Worm (Caenorhabditis elegans) whole organism, young adult: ENCODE data around the gene spas-1.

Source experiments
- F57C9.4 ChIP-seq: sonication (generic microtip); optimal IDR thresholded peaks from 2 replicates; lab custom pipeline; 2017; ENCODE audit warnings: mild to moderate bottlenecking, missing genetic modification characterization, missing compliant biosample characterization
- T07F8.4 ChIP-seq: sonication (generic microtip); optimal IDR thresholded peaks from 2 replicates; lab custom pipeline; 2016; ENCODE audit warnings: mild to moderate bottlenecking, missing genetic modification characterization, moderate library complexity, missing compliant biosample characterization
- Y79H2A.3 ChIP-seq: fragments of 200-800 bp; sonication (Bioruptor generic); conservative IDR thresholded peaks from 2 replicates; pipeline ENCODE4 v1.3.6; 2022; ENCODE audit warnings: missing genetic modification reagents, missing genetic modification characterization, missing compliant biosample characterization
- aptf-3 ChIP-seq: fragments of 200-800 bp; sonication (Bioruptor generic); IDR thresholded peaks from 2 replicates; pipeline ENCODE4 v1.3.6; 2022; ENCODE audit warnings: missing genetic modification characterization, missing compliant biosample characterization
- dpl-1 ChIP-seq: fragments of 150-350 bp; optimal IDR thresholded peaks from 2 replicates; lab custom pipeline; 2014; ENCODE audit warnings: missing biosample characterization, missing genetic modification reagents, missing genetic modification characterization
- egrh-3 ChIP-seq: fragments of 200-800 bp; sonication (Bioruptor generic); IDR thresholded peaks from 2 replicates; pipeline ENCODE4 v1.3.6; 2022; ENCODE audit warnings: missing genetic modification reagents, missing genetic modification characterization, missing compliant biosample characterization
- him-1 ChIP-seq: sonication (generic microtip); optimal IDR thresholded peaks from 2 replicates; lab custom pipeline; 2016; ENCODE audit warnings: missing genotype, missing genetic modification reagents, missing genetic modification characterization, missing compliant biosample characterization
- hrde-1 ChIP-seq: sonication (generic microtip); optimal IDR thresholded peaks from 2 replicates; lab custom pipeline; 2016; ENCODE audit warnings: missing genetic modification characterization, mild to moderate bottlenecking, missing compliant biosample characterization, moderate library complexity, missing genotype, missing genetic modification reagents, borderline replicate concordance
- let-607 ChIP-seq, 2 experiments: fragments of 200-800 bp in 1 of 2; sonication (Bioruptor generic) in 1 of 2; sonication (generic microtip) in 1 of 2; optimal IDR thresholded peaks; 2 replicates each; lab custom pipeline; 2016 to 2018; ENCODE audit warnings: mild to moderate bottlenecking in 2 of 2, missing compliant biosample characterization in 2 of 2, missing genetic modification characterization in 2 of 2, moderate library complexity in 2 of 2, missing genotype in 1 of 2
- lin-54 ChIP-seq: fragments of 200-800 bp; sonication (Bioruptor generic); optimal IDR thresholded peaks from 2 replicates; lab custom pipeline; 2018; ENCODE audit warnings: mild to moderate bottlenecking, missing genetic modification characterization, missing compliant biosample characterization
- madf-3 ChIP-seq: fragments of 200-800 bp; sonication (Bioruptor generic); IDR thresholded peaks from 2 replicates; pipeline ENCODE4 v1.3.6; 2022; ENCODE audit warnings: missing genetic modification reagents, missing genetic modification characterization, missing compliant biosample characterization
- mel-28 ChIP-seq: sonication (generic microtip); optimal IDR thresholded peaks from 2 replicates; lab custom pipeline; 2016; ENCODE audit warnings: borderline replicate concordance, mild to moderate bottlenecking, missing genetic modification characterization, missing compliant biosample characterization
- repo-1 ChIP-seq: sonication (generic microtip); optimal IDR thresholded peaks from 2 replicates; lab custom pipeline; 2017; ENCODE audit warnings: mild to moderate bottlenecking, missing genetic modification characterization, missing compliant biosample characterization
- somi-1 ChIP-seq: fragments of 200-800 bp; sonication (Bioruptor generic); optimal IDR thresholded peaks from 2 replicates; lab custom pipeline; 2018; ENCODE audit warnings: mild to moderate bottlenecking, missing genetic modification characterization, missing compliant biosample characterization

Gene spas-1

DNA sequence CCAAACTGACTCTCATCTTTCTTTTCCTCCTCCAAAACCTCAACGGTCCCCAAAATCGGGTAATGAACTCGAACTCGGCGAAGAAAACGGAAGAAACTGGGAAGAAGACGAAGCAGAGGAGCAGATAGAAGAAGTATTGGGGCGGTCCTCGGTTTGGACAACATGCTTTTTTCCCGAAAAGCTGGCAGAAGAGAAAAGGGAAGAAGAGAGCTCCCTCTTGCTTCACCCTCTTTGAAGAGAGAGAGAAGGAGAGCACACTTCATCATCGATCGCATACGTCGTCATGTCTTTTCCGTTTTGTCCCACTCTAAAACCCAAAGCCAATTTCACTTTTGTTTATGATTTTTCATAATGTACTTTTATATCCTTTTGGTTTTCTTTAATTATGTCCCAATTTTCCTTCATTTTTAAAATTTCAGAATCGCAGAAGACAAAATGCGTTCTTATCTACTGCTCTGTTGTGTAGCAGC, 50.1 kb downstream of the spas-1 start, which contains the start of gene F07C3.2:
F07C3.2 (plus strand) TSS at position 420 of the 470 bp plus-strand sequence.
- no peak for TF ChIP-seq him-1 (tag; lab: Kevin White, UChicago)
- TF ChIP-seq mel-28 (tag; lab: Kevin White, UChicago) = no peak
- no peak for TF ChIP-seq aptf-3 (GFP tag; lab: Robert Waterston, UW)
- TF ChIP-seq Y79H2A.3 (GFP tag; lab: Robert Waterston, UW) = no peak
- TF ChIP-seq lin-54 (GFP tag; lab: Kevin White, UChicago) = no peak
- no peak for TF ChIP-seq dpl-1 (GFP tag; lab: Kevin White, UChicago)
- TF ChIP-seq somi-1 = no peak
- no peak for TF ChIP-seq madf-3 (GFP tag; lab: Robert Waterston, UW)
- TF ChIP-seq repo-1 = no peak
- no peak for TF ChIP-seq hrde-1
- no peak for TF ChIP-seq egrh-3 (GFP tag; lab: Robert Waterston, UW)
- TF ChIP-seq T07F8.4 = no peak
- TF ChIP-seq let-607 (tag; optimal IDR thresholded peaks at IDR 0.05; lab: Kevin White, UChicago) = no peak
- TF ChIP-seq F57C9.4 = no peak
